Fruit fly (Drosophila melanogaster) whole organism, embryonic: ENCODE data around the gene CG32713.

Experiments used
- BEAF-32 ChIP-seq: fragments of 200-800 bp; sonication (Bioruptor generic); optimal IDR thresholded peaks from 3 replicates; lab custom pipeline; 2017; ENCODE audit warnings: missing biosample characterization, missing genetic modification characterization, mild to moderate bottlenecking, moderate library complexity, missing genetic modification reagents
- CG10267 ChIP-seq: fragments of 200-800 bp; sonication (Bioruptor generic); optimal IDR thresholded peaks from 2 replicates; lab custom pipeline; 2018; ENCODE audit warnings: missing biosample characterization, mild to moderate bottlenecking, missing genetic modification characterization, moderate library complexity
- CG10462 ChIP-seq: fragments of 200-800 bp; sonication (Bioruptor generic); optimal IDR thresholded peaks from 2 replicates; lab custom pipeline; 2016; ENCODE audit warnings: missing biosample characterization, missing genetic modification characterization
- CG12071 ChIP-seq: fragments of 200-800 bp; sonication (Bioruptor generic); optimal IDR thresholded peaks from 3 replicates; lab custom pipeline; 2018; ENCODE audit warnings: missing biosample characterization, mild to moderate bottlenecking, missing genetic modification characterization
- CG12659 ChIP-seq: fragments of 200-800 bp; sonication (Bioruptor generic); optimal IDR thresholded peaks from 3 replicates; lab custom pipeline; 2017; ENCODE audit warnings: mild to moderate bottlenecking, missing biosample characterization, missing genetic modification reagents, missing genetic modification characterization
- CG13287 ChIP-seq: fragments of 200-800 bp; sonication (Bioruptor generic); IDR thresholded peaks from 2 replicates; pipeline ENCODE4 v1.3.6; 2022; ENCODE audit warnings: missing biosample characterization, missing genetic modification characterization; ENCODE audit not compliant: partially characterized antibody
- CG14710 ChIP-seq: fragments of 200-800 bp; sonication (Bioruptor generic); optimal IDR thresholded peaks from 3 replicates; lab custom pipeline; 2019; ENCODE audit warnings: missing biosample characterization, mild to moderate bottlenecking, missing genetic modification characterization, moderate library complexity
- CG1603 ChIP-seq: fragments of 200-800 bp; sonication (Bioruptor generic); optimal IDR thresholded peaks from 2 replicates; lab custom pipeline; 2019; ENCODE audit warnings: missing biosample characterization, mild to moderate bottlenecking, missing genetic modification characterization, moderate library complexity
- CG1647 ChIP-seq: fragments of 200-800 bp; sonication (Bioruptor generic); optimal IDR thresholded peaks from 3 replicates; lab custom pipeline; 2016; ENCODE audit warnings: missing biosample characterization, missing genetic modification characterization
- CG1832 ChIP-seq: fragments of 200-800 bp; sonication (Bioruptor generic); optimal IDR thresholded peaks from 2 replicates; lab custom pipeline; 2017; ENCODE audit warnings: missing biosample characterization, mild to moderate bottlenecking, missing genetic modification characterization, inconsistent platforms
- CG18619 ChIP-seq: fragments of 200-800 bp; sonication (Bioruptor generic); optimal IDR thresholded peaks from 3 replicates; lab custom pipeline; 2017; ENCODE audit warnings: missing biosample characterization, mild to moderate bottlenecking, missing genetic modification characterization
- CG2875 ChIP-seq: fragments of 200-800 bp; sonication (Bioruptor generic); optimal IDR thresholded peaks from 2 replicates; lab custom pipeline; 2017; ENCODE audit warnings: missing biosample characterization, mild to moderate bottlenecking, missing genetic modification characterization, missing genetic modification reagents
- CG3065 ChIP-seq: fragments of 200-800 bp; sonication (Bioruptor generic); optimal IDR thresholded peaks from 2 replicates; lab custom pipeline; 2016; ENCODE audit warnings: missing biosample characterization, missing genetic modification characterization
- CG31441 ChIP-seq: fragments of 200-800 bp; sonication (Bioruptor generic); IDR thresholded peaks from 2 replicates; pipeline ENCODE4 v1.3.6; 2022; ENCODE audit warnings: missing biosample characterization, missing genetic modification characterization
- CG3838 ChIP-seq: fragments of 200-800 bp; sonication (Bioruptor generic); optimal IDR thresholded peaks from 3 replicates; lab custom pipeline; 2016; ENCODE audit warnings: missing biosample characterization, missing genetic modification characterization
- CG4424 ChIP-seq: fragments of 200-800 bp; sonication (Bioruptor generic); optimal IDR thresholded peaks from 3 replicates; lab custom pipeline; 2016; ENCODE audit warnings: missing biosample characterization, missing genetic modification characterization
- CG5245 ChIP-seq: fragments of 200-800 bp; sonication (Bioruptor generic); optimal IDR thresholded peaks from 3 replicates; lab custom pipeline; 2016; ENCODE audit warnings: missing biosample characterization, missing genetic modification characterization
- CG5953 ChIP-seq: fragments of 200-800 bp; sonication (Bioruptor generic); IDR thresholded peaks from 2 replicates; pipeline ENCODE4 v1.3.6; 2022; ENCODE audit warnings: missing biosample characterization, missing genetic modification characterization
- CG6254 ChIP-seq: fragments of 200-800 bp; sonication (Bioruptor generic); optimal IDR thresholded peaks from 3 replicates; lab custom pipeline; 2017; ENCODE audit warnings: mild to moderate bottlenecking, missing biosample characterization, missing genetic modification reagents, missing genetic modification characterization
- CG7745 ChIP-seq: fragments of 200-800 bp; sonication (Bioruptor generic); optimal IDR thresholded peaks from 2 replicates; lab custom pipeline; 2018; ENCODE audit warnings: missing biosample characterization, mild to moderate bottlenecking, missing genetic modification characterization, moderate library complexity
- Dp ChIP-seq: fragments of 200-800 bp; sonication (Bioruptor generic); optimal IDR thresholded peaks from 2 replicates; lab custom pipeline; 2018; ENCODE audit warnings: missing biosample characterization, mild to moderate bottlenecking, missing genetic modification characterization, moderate library complexity
- Dref ChIP-seq: fragments of 200-800 bp; sonication (Bioruptor generic); IDR thresholded peaks from 2 replicates; pipeline ENCODE4 v1.3.6; 2022; ENCODE audit warnings: missing biosample characterization, missing genetic modification characterization
- HmgZ ChIP-seq: fragments of 200-800 bp; sonication (Bioruptor generic); optimal IDR thresholded peaks from 2 replicates; lab custom pipeline; 2018; ENCODE audit warnings: missing biosample characterization, mild to moderate bottlenecking, missing genetic modification characterization
- MESR4 ChIP-seq: fragments of 200-800 bp; sonication (Bioruptor generic); optimal IDR thresholded peaks from 2 replicates; lab custom pipeline; 2018; ENCODE audit warnings: missing biosample characterization, mild to moderate bottlenecking, missing genetic modification characterization, moderate library complexity
- MTF-1 ChIP-seq: fragments of 200-800 bp; sonication (Bioruptor generic); optimal IDR thresholded peaks from 2 replicates; lab custom pipeline; 2018; ENCODE audit warnings: missing biosample characterization, mild to moderate bottlenecking, missing genetic modification characterization, borderline replicate concordance
- NfI ChIP-seq: fragments of 200-800 bp; sonication (Bioruptor generic); optimal IDR thresholded peaks from 3 replicates; lab custom pipeline; 2018; ENCODE audit warnings: missing biosample characterization, mild to moderate bottlenecking, missing genetic modification characterization, moderate library complexity
- Oli ChIP-seq: fragments of 200-800 bp; sonication (Bioruptor generic); optimal IDR thresholded peaks from 2 replicates; lab custom pipeline; 2018; ENCODE audit warnings: missing biosample characterization, mild to moderate bottlenecking, missing genetic modification characterization, moderate library complexity
- Six4 ChIP-seq: fragments of 200-800 bp; sonication (Bioruptor generic); optimal IDR thresholded peaks from 2 replicates; lab custom pipeline; 2016; ENCODE audit warnings: missing biosample characterization, missing genetic modification characterization
- Spps ChIP-seq: fragments of 200-800 bp; sonication (Bioruptor generic); optimal IDR thresholded peaks from 2 replicates; lab custom pipeline; 2018; ENCODE audit warnings: missing biosample characterization, mild to moderate bottlenecking, missing genetic modification characterization
- Trl ChIP-seq, 3 experiments: fragments of >200 bp in 2 of 3; fragments of 200-800 bp in 1 of 3; sonication (Bioruptor generic) in 1 of 3; optimal IDR thresholded peaks; 2 replicates in 1 of 3; 3 replicates in 2 of 3; lab custom pipeline; 2016 to 2017; ENCODE audit warnings: missing biosample characterization in 1 of 3, missing genetic modification characterization in 1 of 3
- ac ChIP-seq: fragments of 200-800 bp; sonication (Bioruptor generic); optimal IDR thresholded peaks from 3 replicates; lab custom pipeline; 2017; ENCODE audit warnings: missing biosample characterization, mild to moderate bottlenecking, missing genetic modification characterization
- bowl ChIP-seq: fragments of 200-800 bp; sonication (Bioruptor generic); IDR thresholded peaks from 2 replicates; pipeline ENCODE4 v1.3.6; 2022; ENCODE audit warnings: missing biosample characterization, missing genetic modification characterization
- crc ChIP-seq: fragments of 200-800 bp; sonication (Bioruptor generic); optimal IDR thresholded peaks from 2 replicates; lab custom pipeline; 2016; ENCODE audit warnings: missing biosample characterization, missing genetic modification characterization
- croc ChIP-seq: fragments of 200-800 bp; sonication (Bioruptor generic); conservative IDR thresholded peaks from 3 replicates; pipeline ENCODE4 v1.3.6; 2022; ENCODE audit warnings: missing biosample characterization, missing genetic modification characterization
- danr ChIP-seq: fragments of 200-800 bp; sonication (Bioruptor generic); IDR thresholded peaks from 2 replicates; pipeline ENCODE4 v1.3.6; 2022; ENCODE audit warnings: missing biosample characterization, missing genetic modification characterization
- dati ChIP-seq: fragments of 200-800 bp; sonication (Bioruptor generic); IDR thresholded peaks from 2 replicates; pipeline ENCODE4 v1.3.6; 2022; ENCODE audit warnings: missing biosample characterization, missing genetic modification characterization
- dysf ChIP-seq: fragments of 200-800 bp; sonication (Bioruptor generic); IDR thresholded peaks from 3 replicates; pipeline ENCODE4 v1.3.6; 2022; ENCODE audit warnings: missing biosample characterization, missing genetic modification characterization
- emc ChIP-seq: fragments of 200-800 bp; sonication (Bioruptor generic); optimal IDR thresholded peaks from 2 replicates; lab custom pipeline; 2016; ENCODE audit warnings: missing biosample characterization, missing genetic modification characterization
- fd3F ChIP-seq: fragments of 200-800 bp; sonication (Bioruptor generic); optimal IDR thresholded peaks from 2 replicates; lab custom pipeline; 2018; ENCODE audit warnings: missing biosample characterization, mild to moderate bottlenecking, missing genetic modification characterization, moderate library complexity
- gfzf ChIP-seq: fragments of 200-800 bp; sonication (Bioruptor generic); optimal IDR thresholded peaks from 2 replicates; lab custom pipeline; 2016; ENCODE audit warnings: missing biosample characterization, mild to moderate bottlenecking, missing genetic modification characterization, moderate library complexity
- inv ChIP-seq: fragments of 200-800 bp; sonication (Bioruptor generic); IDR thresholded peaks from 2 replicates; pipeline ENCODE4 v1.3.6; 2022; ENCODE audit warnings: missing biosample characterization, missing genetic modification characterization; ENCODE audit not compliant: partially characterized antibody
- mam ChIP-seq: fragments of 200-800 bp; sonication (Bioruptor generic); optimal IDR thresholded peaks from 3 replicates; lab custom pipeline; 2016; ENCODE audit warnings: missing biosample characterization, missing genetic modification characterization
- nom ChIP-seq: fragments of 200-800 bp; sonication (Bioruptor generic); optimal IDR thresholded peaks from 2 replicates; lab custom pipeline; 2017; ENCODE audit warnings: missing biosample characterization, missing genetic modification characterization, mild to moderate bottlenecking, moderate library complexity, missing genetic modification reagents
- ro ChIP-seq: fragments of 200-800 bp; sonication (Bioruptor generic); IDR thresholded peaks from 2 replicates; pipeline ENCODE4 v1.3.6; 2022; ENCODE audit warnings: missing biosample characterization, missing genetic modification characterization
- sens ChIP-seq: fragments of 200-800 bp; sonication (Bioruptor generic); peaks from one replicate; lab custom pipeline; 2016; ENCODE audit warnings: missing biosample characterization, missing genetic modification characterization
- so ChIP-seq: fragments of 200-800 bp; sonication (Bioruptor generic); IDR thresholded peaks from 3 replicates; pipeline ENCODE4 v1.3.6; 2022; ENCODE audit warnings: missing biosample characterization, missing genetic modification characterization
- sqz ChIP-seq: fragments of 200-800 bp; sonication (Bioruptor generic); optimal IDR thresholded peaks from 3 replicates; lab custom pipeline; 2018; ENCODE audit warnings: missing biosample characterization, mild to moderate bottlenecking, missing genetic modification characterization
- twi ChIP-seq: fragments of 200-800 bp; optimal IDR thresholded peaks from 2 replicates; lab custom pipeline; 2019; ENCODE audit warnings: missing biosample characterization, mild to moderate bottlenecking, missing genetic modification characterization, moderate library complexity

The CG32713 gene

dm6 chrX:8464378-8465036 is 7.1 kb upstream of the CG32713 start, which contains the start of gene Sptr (continued):
- TF ChIP-seq dysf (GFP tag; lab: Robert Waterston, UW) (peak; percentile 95), CG2875 (GFP tag; lab: Kevin White, UChicago) (peak; percentile 62), CG10462 (GFP tag; lab: Kevin White, UChicago) (peak; percentile 58), CG3065 (GFP tag; lab: Kevin White, UChicago) (peak; percentile 13)

- TF ChIP-seq ac (no peak), CG18619 (GFP tag; lab: Kevin White, UChicago) (no peak), inv (GFP tag; lab: Robert Waterston, UW) (no peak), HmgZ (tag; lab: Kevin White, UChicago) (no peak), CG5245 (GFP tag; lab: Kevin White, UChicago) (no peak), emc (GFP tag; lab: Kevin White, UChicago) (no peak), ro (GFP tag; lab: Robert Waterston, UW) (no peak), croc (GFP tag; lab: Robert Waterston, UW) (no peak), CG5953 (no peak), CG6254 (GFP tag; lab: Kevin White, UChicago) (no peak), gfzf (GFP tag; lab: Kevin White, UChicago) (peak; percentile 64), CG1603 (tag; lab: Kevin White, UChicago) (no peak), MESR4 (no peak), Oli (tag; lab: Kevin White, UChicago) (no peak), so (GFP tag; lab: Robert Waterston, UW) (0 out of 3 replicates have a peak, but pooled peaks have one; percentile 20), crc (GFP tag; lab: Kevin White, UChicago) (no peak), Six4 (GFP tag; lab: Kevin White, UChicago) (no peak), CG12071 (GFP tag; lab: Kevin White, UChicago) (no peak), sens (GFP tag; lab: Kevin White, UChicago) (no peak), Trl (optimal IDR thresholded peaks at IDR 0.05; lab: Kevin White, UChicago) (no peak), Trl (GFP tag; optimal IDR thresholded peaks at IDR 0.05; lab: Kevin White, UChicago) (no peak), CG10267 (tag; lab: Kevin White, UChicago) (peak; percentile 7), CG1647 (GFP tag; lab: Kevin White, UChicago) (no peak), Dp (GFP tag; lab: Kevin White, UChicago) (peak; percentile 85), danr (no peak), sqz (GFP tag; lab: Kevin White, UChicago) (peak; percentile 39), CG12659 (GFP tag; lab: Kevin White, UChicago) (peak; percentile 10), CG7745 (tag; lab: Kevin White, UChicago) (no peak), CG4424 (no peak), Spps (tag; lab: Kevin White, UChicago) (no peak), BEAF-32 (GFP tag; lab: Kevin White, UChicago) (peak; percentile 23), twi (tag; lab: Kevin White, UChicago) (no peak), dati (no peak), Dref (peak; percentile 60), nom (GFP tag; lab: Kevin White, UChicago) (no peak), fd3F (GFP tag; lab: Kevin White, UChicago) (no peak), CG3838 (GFP tag; lab: Kevin White, UChicago) (no peak), CG14710 (tag; lab: Kevin White, UChicago) (peak; percentile 67), CG31441 (GFP tag; lab: Robert Waterston, UW) (no peak), NfI (GFP tag; lab: Kevin White, UChicago) (no peak), MTF-1 (GFP tag; lab: Kevin White, UChicago) (no peak), CG1832 (GFP tag; lab: Kevin White, UChicago) (no peak), mam (GFP tag; lab: Kevin White, UChicago) (no peak), CG13287 (GFP tag; lab: Robert Waterston, UW) (peak; percentile 37; the same call in 1 of the 2 replicates), bowl (no peak)
Measured at dm6 chrX:8461147-8461546, 3.7 kb upstream of the CG32713 start, which contains the start of gene Es2. TSS of gene Es2 (plus strand) at chrX:8461479.
